Worm (Caenorhabditis elegans) whole organism, L4 larva: ENCODE data around the gene T25C12.3.

Experiments
- ceh-28 ChIP-seq: fragments of 150-350 bp; optimal IDR thresholded peaks from 2 replicates; lab custom pipeline; 2014; ENCODE audit warnings: missing biosample characterization, missing genetic modification reagents, missing genetic modification characterization
- ceh-44 ChIP-seq: fragments of 200-800 bp; sonication (Bioruptor generic); IDR thresholded peaks from 2 replicates; pipeline ENCODE4 v1.3.6; 2022; ENCODE audit warnings: missing genetic modification reagents, missing genetic modification characterization, missing compliant biosample characterization
- ceh-82 ChIP-seq: sonication (generic microtip); optimal IDR thresholded peaks from 2 replicates; lab custom pipeline; 2017; ENCODE audit warnings: missing biosample characterization, missing genetic modification characterization
- jun-1 ChIP-seq: fragments of 150-350 bp; optimal IDR thresholded peaks from 2 replicates; lab custom pipeline; 2014; ENCODE audit warnings: missing biosample characterization, missing genetic modification reagents, missing genetic modification characterization
- lim-7 ChIP-seq: fragments of 200-800 bp; sonication (Bioruptor generic); IDR thresholded peaks from 2 replicates; pipeline ENCODE4 v1.3.6; 2022; ENCODE audit warnings: missing genetic modification characterization, missing compliant biosample characterization
- pqm-1 ChIP-seq: sonication (generic microtip); optimal IDR thresholded peaks from 2 replicates; lab custom pipeline; 2017; ENCODE audit warnings: missing biosample characterization, missing genetic modification characterization
- unc-39 ChIP-seq: sonication (generic microtip); optimal IDR thresholded peaks from 2 replicates; lab custom pipeline; 2017; ENCODE audit warnings: missing biosample characterization, missing genetic modification characterization
- zip-11 ChIP-seq: fragments of 200-800 bp; sonication (Bioruptor generic); IDR thresholded peaks from 2 replicates; pipeline ENCODE4 v1.3.6; 2022; ENCODE audit warnings: missing genetic modification characterization, missing compliant biosample characterization
- ztf-11 ChIP-seq: fragments of 150-350 bp; optimal IDR thresholded peaks from 2 replicates; lab custom pipeline; 2014; ENCODE audit warnings: missing biosample characterization, missing genetic modification characterization

- TF ChIP-seq unc-39 (no peak), lim-7 (GFP tag; lab: Robert Waterston, UW) (no peak), ztf-11 (no peak), pqm-1 (tag; lab: Kevin White, UChicago) (peak; percentile 28), jun-1 (no peak), zip-11 (no peak), ceh-28 (tag; lab: Kevin White, UChicago) (no peak), ceh-44 (GFP tag; lab: Robert Waterston, UW) (no peak), ceh-82 (tag; lab: Kevin White, UChicago) (no peak)
Measured at ce11 chrX:11469600-11469999, 30.2 kb downstream of the T25C12.3 start.
